Worm (Caenorhabditis elegans) whole organism, mixed stage, embryonic: ENCODE measurements around the gene deg-1.

Source experiments
- blmp-1 ChIP-seq: fragments of 150-350 bp; optimal IDR thresholded peaks from 2 replicates; lab custom pipeline; 2014; ENCODE audit warnings: missing biosample characterization, missing genetic modification characterization
- mep-1 ChIP-seq: fragments of 150-350 bp; optimal IDR thresholded peaks from 2 replicates; lab custom pipeline; 2017; ENCODE audit warnings: missing biosample characterization, missing genetic modification reagents, missing genetic modification characterization, inconsistent platforms
- nhr-12 ChIP-seq: fragments of 150-350 bp; optimal IDR thresholded peaks from 2 replicates; lab custom pipeline; 2014; ENCODE audit warnings: missing biosample characterization, missing genetic modification characterization
- nhr-2 ChIP-seq: fragments of 150-350 bp; optimal IDR thresholded peaks from 2 replicates; lab custom pipeline; 2014; ENCODE audit warnings: missing biosample characterization, missing genetic modification characterization
- nhr-237 ChIP-seq: fragments of 150-350 bp; optimal IDR thresholded peaks from 2 replicates; lab custom pipeline; 2014; ENCODE audit warnings: missing biosample characterization, missing genetic modification characterization
- nhr-28 ChIP-seq: fragments of 150-350 bp; optimal IDR thresholded peaks from 2 replicates; lab custom pipeline; 2014; ENCODE audit warnings: missing biosample characterization, missing genetic modification characterization
- nhr-76 ChIP-seq: sonication (generic microtip); optimal IDR thresholded peaks from 2 replicates; lab custom pipeline; 2017; ENCODE audit warnings: missing biosample characterization, missing genetic modification characterization
- sptf-1 ChIP-seq: sonication (generic microtip); optimal IDR thresholded peaks from 2 replicates; lab custom pipeline; 2017; ENCODE audit warnings: mild to moderate bottlenecking, missing genetic modification characterization, moderate library complexity, missing compliant biosample characterization
- unc-39 ChIP-seq: fragments of 150-350 bp; optimal IDR thresholded peaks from 2 replicates; lab custom pipeline; 2014; ENCODE audit warnings: missing biosample characterization, missing genetic modification characterization
- unc-62 ChIP-seq: fragments of 150-350 bp; optimal IDR thresholded peaks from 2 replicates; lab custom pipeline; 2014; ENCODE audit warnings: missing biosample characterization, missing genetic modification reagents, missing genetic modification characterization
- ztf-11 ChIP-seq: fragments of 150-350 bp; optimal IDR thresholded peaks from 2 replicates; lab custom pipeline; 2014; ENCODE audit warnings: missing biosample characterization, missing genetic modification characterization

- TF ChIP-seq nhr-76 (no peak), blmp-1 (tag; lab: Kevin White, UChicago) (no peak), unc-39 (tag; lab: Kevin White, UChicago) (no peak), unc-62 (GFP tag; lab: Kevin White, UChicago) (no peak), sptf-1 (tag; lab: Kevin White, UChicago) (no peak), nhr-28 (tag; lab: Kevin White, UChicago) (no peak), nhr-2 (no peak), ztf-11 (tag; lab: Kevin White, UChicago) (no peak), nhr-237 (tag; lab: Kevin White, UChicago) (no peak), nhr-12 (no peak), mep-1 (no peak)
These were observed 8.9 kb upstream of the deg-1 start, which contains the start of gene ref-2 for ce11 chrX:7743939-7744338.
